Worm (Caenorhabditis elegans) whole organism, young adult: ENCODE data around the gene col-120.
"Not testable (repeated sequence)": the region's sequence is repeated elsewhere in the genome, so short reads cannot be mapped to it uniquely, and the experiment has no call there.

ENCODE experiments used
- D2030.7 ChIP-seq: fragments of 200-800 bp; sonication (Bioruptor generic); IDR thresholded peaks from 2 replicates; pipeline ENCODE4 v1.3.6; 2022; ENCODE audit warnings: missing genetic modification reagents, missing genetic modification characterization, missing compliant biosample characterization
- F10E7.11 ChIP-seq: sonication (generic microtip); optimal IDR thresholded peaks from 2 replicates; lab custom pipeline; 2017; ENCODE audit warnings: mild to moderate bottlenecking, missing genetic modification characterization, moderate library complexity, missing compliant biosample characterization
- F39B2.1 ChIP-seq: fragments of 200-800 bp; sonication (Bioruptor generic); IDR thresholded peaks from 2 replicates; pipeline ENCODE4 v1.3.6; 2022; ENCODE audit warnings: missing genetic modification reagents, missing genetic modification characterization, missing compliant biosample characterization
- F52B5.7 ChIP-seq: sonication (generic microtip); optimal IDR thresholded peaks from 2 replicates; lab custom pipeline; 2016; ENCODE audit warnings: mild to moderate bottlenecking, missing genetic modification characterization, missing compliant biosample characterization
- F57A8.1 ChIP-seq: fragments of 200-800 bp; sonication (Bioruptor generic); optimal IDR thresholded peaks from 2 replicates; lab custom pipeline; 2018; ENCODE audit warnings: mild to moderate bottlenecking, missing genetic modification characterization, moderate library complexity, missing compliant biosample characterization
- K11D2.4 ChIP-seq: fragments of 200-800 bp; sonication (Bioruptor generic); IDR thresholded peaks from 2 replicates; pipeline ENCODE4 v1.3.6; 2022; ENCODE audit warnings: missing genetic modification reagents, missing genetic modification characterization, missing compliant biosample characterization
- K12H6.12 ChIP-seq: fragments of 200-800 bp; sonication (Bioruptor generic); optimal IDR thresholded peaks from 2 replicates; lab custom pipeline; 2018; ENCODE audit warnings: mild to moderate bottlenecking, missing genetic modification characterization, missing compliant biosample characterization
- T07F8.4 ChIP-seq: sonication (generic microtip); optimal IDR thresholded peaks from 2 replicates; lab custom pipeline; 2016; ENCODE audit warnings: mild to moderate bottlenecking, missing genetic modification characterization, moderate library complexity, missing compliant biosample characterization
- Y95B8A.8 ChIP-seq: fragments of 200-800 bp; sonication (Bioruptor generic); IDR thresholded peaks from 2 replicates; pipeline ENCODE4 v1.3.6; 2022; ENCODE audit warnings: missing genetic modification reagents, missing genetic modification characterization, missing compliant biosample characterization
- attf-5 ChIP-seq: fragments of 200-800 bp; sonication (Bioruptor generic); optimal IDR thresholded peaks from 2 replicates; lab custom pipeline; 2018; ENCODE audit warnings: mild to moderate bottlenecking, missing genetic modification characterization, missing compliant biosample characterization
- bed-2 ChIP-seq: fragments of 200-800 bp; sonication (Bioruptor generic); IDR thresholded peaks from 2 replicates; pipeline ENCODE4 v1.3.6; 2022; ENCODE audit warnings: missing genetic modification reagents, missing genetic modification characterization, missing compliant biosample characterization
- cebp-1 ChIP-seq, 2 experiments: fragments of 200-800 bp in 1 of 2; sonication (Bioruptor generic) in 1 of 2; sonication (generic microtip) in 1 of 2; IDR thresholded peaks in 1 of 2; optimal IDR thresholded peaks in 1 of 2; 2 replicates each; pipeline versions ENCODE4 v1.3.6 to Lab custom; 2017 to 2022; ENCODE audit warnings: missing compliant biosample characterization in 2 of 2, missing genetic modification characterization in 2 of 2, mild to moderate bottlenecking in 1 of 2, missing genetic modification reagents in 1 of 2, moderate library complexity in 1 of 2
- ceh-27 ChIP-seq: fragments of 200-800 bp; sonication (Bioruptor generic); optimal IDR thresholded peaks from 2 replicates; lab custom pipeline; 2018; ENCODE audit warnings: mild to moderate bottlenecking, missing genetic modification characterization, moderate library complexity, missing compliant biosample characterization
- ceh-79 ChIP-seq: sonication (generic microtip); optimal IDR thresholded peaks from 2 replicates; lab custom pipeline; 2017; ENCODE audit warnings: mild to moderate bottlenecking, missing genetic modification characterization, missing compliant biosample characterization
- ekl-4 ChIP-seq: fragments of 200-800 bp; sonication (Bioruptor generic); IDR thresholded peaks from 2 replicates; pipeline ENCODE4 v1.3.6; 2022; ENCODE audit warnings: missing genetic modification reagents, missing genetic modification characterization, missing compliant biosample characterization
- him-1 ChIP-seq: sonication (generic microtip); optimal IDR thresholded peaks from 2 replicates; lab custom pipeline; 2016; ENCODE audit warnings: missing genotype, missing genetic modification reagents, missing genetic modification characterization, missing compliant biosample characterization
- hsf-1 ChIP-seq: fragments of 200-800 bp; sonication (Bioruptor generic); IDR thresholded peaks from 2 replicates; pipeline ENCODE4 v1.3.6; 2022; ENCODE audit warnings: missing genetic modification reagents, missing genetic modification characterization, missing compliant biosample characterization
- let-526 ChIP-seq: fragments of 200-800 bp; sonication (Bioruptor generic); IDR thresholded peaks from 2 replicates; pipeline ENCODE4 v1.3.6; 2022; ENCODE audit warnings: missing genetic modification reagents, missing genetic modification characterization, missing compliant biosample characterization
- lir-1 ChIP-seq: fragments of 200-800 bp; sonication (Bioruptor generic); conservative IDR thresholded peaks from 2 replicates; pipeline ENCODE4 v1.3.6; 2022; ENCODE audit warnings: missing genetic modification reagents, missing genetic modification characterization, missing compliant biosample characterization
- madf-3 ChIP-seq: fragments of 200-800 bp; sonication (Bioruptor generic); IDR thresholded peaks from 2 replicates; pipeline ENCODE4 v1.3.6; 2022; ENCODE audit warnings: missing genetic modification reagents, missing genetic modification characterization, missing compliant biosample characterization
- mxl-1 ChIP-seq: sonication (generic microtip); optimal IDR thresholded peaks from 2 replicates; lab custom pipeline; 2016; ENCODE audit warnings: missing genetic modification characterization, missing compliant biosample characterization
- nfya-1 ChIP-seq: sonication (generic microtip); optimal IDR thresholded peaks from 2 replicates; lab custom pipeline; 2017; ENCODE audit warnings: antibody characterized with exemption, missing compliant biosample characterization, missing genetic modification characterization, borderline replicate concordance; ENCODE audit not compliant: insufficient read depth
- nhr-179 ChIP-seq: sonication (generic microtip); optimal IDR thresholded peaks from 2 replicates; lab custom pipeline; 2016; ENCODE audit warnings: mild to moderate bottlenecking, missing genetic modification characterization, missing compliant biosample characterization
- rpc-1 ChIP-seq, 2 experiments: fragments of 150-350 bp in 1 of 2; sonication (generic microtip) in 1 of 2; optimal IDR thresholded peaks; 2 replicates each; lab custom pipeline; 2014 to 2018; ENCODE audit warnings: missing biosample characterization in 1 of 2, missing genetic modification characterization in 1 of 2, missing genetic modification reagents in 1 of 2, missing genotype in 1 of 2
- snpc-1.1 ChIP-seq: sonication (generic microtip); optimal IDR thresholded peaks from 2 replicates; lab custom pipeline; 2017; ENCODE audit warnings: missing genetic modification characterization, mild to moderate bottlenecking, missing compliant biosample characterization, antibody characterized with exemption, moderate library complexity, missing genotype, missing genetic modification reagents; ENCODE audit not compliant: insufficient read depth
- snpc-1.3 ChIP-seq: sonication (generic microtip); optimal IDR thresholded peaks from 2 replicates; lab custom pipeline; 2017; ENCODE audit warnings: missing genetic modification characterization, mild to moderate bottlenecking, missing compliant biosample characterization, antibody characterized with exemption, moderate library complexity, missing genotype, missing genetic modification reagents; ENCODE audit not compliant: insufficient read depth
- sptf-2 ChIP-seq: fragments of 200-800 bp; sonication (Bioruptor generic); optimal IDR thresholded peaks from 2 replicates; lab custom pipeline; 2018; ENCODE audit warnings: mild to moderate bottlenecking, missing genetic modification characterization, missing compliant biosample characterization
- tbx-9 ChIP-seq: sonication (generic microtip); optimal IDR thresholded peaks from 2 replicates; lab custom pipeline; 2016; ENCODE audit warnings: borderline replicate concordance, missing genetic modification characterization, inconsistent platforms, missing compliant biosample characterization
- xnd-1 ChIP-seq: sonication (generic microtip); optimal IDR thresholded peaks from 2 replicates; lab custom pipeline; 2016; ENCODE audit warnings: missing genotype, missing genetic modification reagents, missing genetic modification characterization, missing compliant biosample characterization
- zim-3 ChIP-seq: sonication (generic microtip); optimal IDR thresholded peaks from 2 replicates; lab custom pipeline; 2017; ENCODE audit warnings: mild to moderate bottlenecking, missing genetic modification characterization, moderate library complexity, missing compliant biosample characterization
- ztf-3 ChIP-seq: fragments of 200-800 bp; sonication (Bioruptor generic); optimal IDR thresholded peaks from 2 replicates; lab custom pipeline; 2018; ENCODE audit warnings: mild to moderate bottlenecking, missing genetic modification characterization, missing compliant biosample characterization

col-120 gene

DNA sequence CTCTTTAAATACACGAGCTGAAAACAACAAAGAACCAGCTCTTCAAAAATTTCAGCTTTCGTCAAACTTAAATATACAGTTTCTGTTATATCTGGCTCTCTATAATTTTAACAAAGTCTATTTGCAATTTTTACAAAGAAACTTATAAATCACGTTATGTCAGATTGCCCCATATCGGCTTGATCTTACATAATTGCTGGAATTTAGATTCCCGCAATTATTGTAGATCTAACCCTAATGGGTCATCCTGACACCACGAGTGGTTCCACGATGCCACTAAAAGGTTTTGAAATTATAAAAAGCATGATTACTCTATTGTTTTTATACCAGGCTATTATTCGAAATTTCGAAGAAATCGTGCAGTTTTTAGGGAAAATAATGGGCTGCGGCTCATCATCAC, 10.5 kb downstream of the col-120 start, which contains the start of gene Y11D7A.8 (continued):
- no peak for TF ChIP-seq F39B2.1 (GFP tag; lab: Robert Waterston, UW)
- no peak for TF ChIP-seq him-1 (tag; lab: Kevin White, UChicago)
- no peak for TF ChIP-seq ceh-79 (tag; lab: Kevin White, UChicago)
- no peak for TF ChIP-seq attf-5
- no peak for TF ChIP-seq bed-2 (GFP tag; lab: Robert Waterston, UW)

- TF ChIP-seq tbx-9 (tag; lab: Kevin White, UChicago); T07F8.4 (tag; lab: Kevin White, UChicago); ceh-27: not testable (repeated sequence)
Observed at ce11 chrIV:9249219-9249618, 12.4 kb downstream of the col-120 start, which contains the start of gene Y11D7A.7. TSS of gene Y11D7A.7 (plus strand) at chrIV:9249519.

DNA sequence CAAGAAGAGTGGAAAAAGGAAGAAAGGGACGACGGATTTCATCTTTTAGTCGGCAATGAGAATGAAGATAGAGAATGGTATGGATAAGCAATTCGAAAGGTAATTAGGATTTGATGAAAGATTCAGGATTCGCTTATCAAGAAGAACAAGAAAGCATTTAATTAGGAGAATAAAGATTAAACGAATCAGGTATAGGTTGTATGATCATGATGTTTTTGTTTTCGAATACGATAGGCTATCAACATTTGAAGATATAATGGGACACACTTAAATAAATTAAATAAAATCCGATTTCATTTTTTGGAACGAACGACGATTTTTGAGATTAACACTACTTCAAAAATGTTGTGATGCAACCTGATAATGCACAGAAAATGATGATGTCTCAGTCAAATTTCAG, 16.2 kb downstream of the col-120 start, which contains the start of gene Y11D7A.5:
Gene Y11D7A.5 (minus strand): TSS at position 101 of the 400 bp plus-strand sequence.
- TF ChIP-seq xnd-1 (tag; lab: Kevin White, UChicago): no peak
- no peak for TF ChIP-seq zim-3 (tag; lab: Kevin White, UChicago)
- TF ChIP-seq cebp-1 (GFP tag; IDR thresholded peaks at IDR 0.05; lab: Robert Waterston, UW): no peak
- TF ChIP-seq cebp-1 (tag; optimal IDR thresholded peaks at IDR 0.05; lab: Kevin White, UChicago): no peak
- TF ChIP-seq lir-1 (GFP tag; lab: Robert Waterston, UW): no peak
- no peak for TF ChIP-seq nhr-179 (tag; lab: Kevin White, UChicago)
- no peak for TF ChIP-seq let-526 (GFP tag; lab: Robert Waterston, UW)
- TF ChIP-seq F10E7.11: no peak
- TF ChIP-seq madf-3 (GFP tag; lab: Robert Waterston, UW): no peak

DNA sequence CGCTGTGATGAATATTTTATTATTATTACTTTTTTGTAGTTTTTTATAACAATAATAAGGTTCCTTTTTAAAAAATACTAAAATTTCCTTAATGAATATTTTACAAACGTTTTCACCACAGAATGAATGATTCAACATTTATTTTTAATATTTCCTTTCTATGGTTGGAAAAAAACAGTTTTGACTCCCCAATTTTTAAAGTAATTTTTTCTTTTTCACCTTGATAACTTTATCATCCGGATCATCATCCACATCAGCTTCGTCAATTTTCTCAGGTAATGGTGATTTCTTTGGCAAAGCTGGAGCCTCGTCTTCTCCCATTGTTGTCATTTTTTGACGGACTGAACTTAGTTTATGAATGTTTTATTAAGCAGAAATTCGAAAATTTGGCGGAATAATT, 17.9 kb downstream of the col-120 start, which contains the start of gene rab-28:
Gene rab-28 (minus strand): TSS at position 343 of the 400 bp plus-strand sequence.
- TF ChIP-seq nhr-179 (tag; lab: Kevin White, UChicago) (no peak), Y95B8A.8 (GFP tag; lab: Robert Waterston, UW) (no peak), K12H6.12 (no peak), snpc-1.3 (tag; lab: Kevin White, UChicago) (no peak), mxl-1 (tag; lab: Kevin White, UChicago) (no peak), F52B5.7 (tag; lab: Kevin White, UChicago) (no peak), snpc-1.1 (tag; lab: Kevin White, UChicago) (no peak), hsf-1 (GFP tag; lab: Robert Waterston, UW) (no peak), D2030.7 (GFP tag; lab: Robert Waterston, UW) (no peak), K11D2.4 (GFP tag; lab: Robert Waterston, UW) (no peak), sptf-2 (GFP tag; lab: Kevin White, UChicago) (no peak)

- TF ChIP-seq snpc-1.3 (tag; lab: Kevin White, UChicago) (no peak), rpc-1 (optimal IDR thresholded peaks at IDR 0.05; lab: Kevin White, UChicago) (no peak), rpc-1 (tag; optimal IDR thresholded peaks at IDR 0.05; lab: Kevin White, UChicago) (no peak), nfya-1 (no peak), F57A8.1 (no peak), ztf-3 (GFP tag; lab: Kevin White, UChicago) (no peak), ekl-4 (GFP tag; lab: Robert Waterston, UW) (no peak)
Observed at ce11 chrIV:9239151-9239550, 22.4 kb downstream of the col-120 start.
